Fruit fly (Drosophila melanogaster) whole organism, embryonic: ENCODE measurements around the gene CG16717.
A peak's percentile ranks its signal among the peaks of the same experiment; 100 is the strongest.

ENCODE experiments used
- Antp ChIP-seq: fragments of 200-800 bp; sonication (Bioruptor generic); optimal IDR thresholded peaks from 3 replicates; lab custom pipeline; 2016; ENCODE audit warnings: missing biosample characterization, missing genetic modification characterization
- B-H1 ChIP-seq: fragments of 200-800 bp; sonication (Bioruptor generic); IDR thresholded peaks from 3 replicates; pipeline ENCODE4 v1.3.6; 2022; ENCODE audit warnings: missing biosample characterization, missing genetic modification characterization
- BtbVII ChIP-seq: fragments of 200-800 bp; sonication (Bioruptor generic); optimal IDR thresholded peaks from 3 replicates; lab custom pipeline; 2017; ENCODE audit warnings: missing biosample characterization, mild to moderate bottlenecking, missing genetic modification characterization
- CG11560 ChIP-seq: fragments of 200-800 bp; sonication (Bioruptor generic); IDR thresholded peaks from 3 replicates; pipeline ENCODE4 v1.3.6; 2022; ENCODE audit warnings: missing biosample characterization, missing genetic modification characterization
- CG12659 ChIP-seq: fragments of 200-800 bp; sonication (Bioruptor generic); optimal IDR thresholded peaks from 3 replicates; lab custom pipeline; 2017; ENCODE audit warnings: mild to moderate bottlenecking, missing biosample characterization, missing genetic modification reagents, missing genetic modification characterization
- CG12769 ChIP-seq: fragments of 200-800 bp; sonication (Bioruptor generic); optimal IDR thresholded peaks from 2 replicates; lab custom pipeline; 2019; ENCODE audit warnings: missing biosample characterization, mild to moderate bottlenecking, missing genetic modification characterization, moderate library complexity
- CG13624 ChIP-seq: fragments of 200-800 bp; sonication (Bioruptor generic); optimal IDR thresholded peaks from 2 replicates; lab custom pipeline; 2016; ENCODE audit warnings: missing biosample characterization, missing genetic modification characterization
- CG13894 ChIP-seq: fragments of 200-800 bp; sonication (Bioruptor generic); optimal IDR thresholded peaks from 3 replicates; lab custom pipeline; 2018; ENCODE audit warnings: missing biosample characterization, mild to moderate bottlenecking, missing genetic modification characterization, moderate library complexity
- CG15269 ChIP-seq: fragments of 200-800 bp; sonication (Bioruptor generic); optimal IDR thresholded peaks from 2 replicates; lab custom pipeline; 2018; ENCODE audit warnings: missing biosample characterization, mild to moderate bottlenecking, missing genetic modification characterization, moderate library complexity
- CG1602 ChIP-seq: fragments of 200-800 bp; sonication (Bioruptor generic); optimal IDR thresholded peaks from 3 replicates; lab custom pipeline; 2016; ENCODE audit warnings: missing biosample characterization, missing genetic modification characterization
- CG16815 ChIP-seq: fragments of 200-800 bp; sonication (Bioruptor generic); optimal IDR thresholded peaks from 3 replicates; lab custom pipeline; 2017; ENCODE audit warnings: missing biosample characterization, mild to moderate bottlenecking, missing genetic modification characterization
- CG17359 ChIP-seq: fragments of 200-800 bp; sonication (Bioruptor generic); optimal IDR thresholded peaks from 3 replicates; lab custom pipeline; 2018; ENCODE audit warnings: missing biosample characterization, mild to moderate bottlenecking, missing genetic modification characterization, moderate library complexity
- CG17829 ChIP-seq: fragments of 200-800 bp; optimal IDR thresholded peaks from 2 replicates; lab custom pipeline; 2019; ENCODE audit warnings: missing biosample characterization, mild to moderate bottlenecking, missing genetic modification characterization, moderate library complexity
- CG18764 ChIP-seq: fragments of 200-800 bp; sonication (Bioruptor generic); optimal IDR thresholded peaks from 3 replicates; lab custom pipeline; 2016; ENCODE audit warnings: missing biosample characterization, missing genetic modification characterization
- CG2202 ChIP-seq: fragments of 200-800 bp; sonication (Bioruptor generic); optimal IDR thresholded peaks from 2 replicates; lab custom pipeline; 2018; ENCODE audit warnings: missing biosample characterization, mild to moderate bottlenecking, missing genetic modification characterization
- CG3995 ChIP-seq: fragments of 200-800 bp; sonication (Bioruptor generic); optimal IDR thresholded peaks from 3 replicates; lab custom pipeline; 2016; ENCODE audit warnings: missing biosample characterization, missing genetic modification characterization
- CG4404 ChIP-seq: fragments of 200-800 bp; sonication (Bioruptor generic); IDR thresholded peaks from 2 replicates; pipeline ENCODE4 v1.3.6; 2022; ENCODE audit warnings: missing biosample characterization, missing genetic modification characterization
- CG4617 ChIP-seq: fragments of 200-800 bp; sonication (Bioruptor generic); optimal IDR thresholded peaks from 3 replicates; lab custom pipeline; 2016; ENCODE audit warnings: missing biosample characterization, missing genetic modification characterization, borderline replicate concordance
- CG4820 ChIP-seq: fragments of 200-800 bp; sonication (Bioruptor generic); optimal IDR thresholded peaks from 3 replicates; lab custom pipeline; 2016; ENCODE audit warnings: missing biosample characterization, missing genetic modification characterization
- CG5245 ChIP-seq: fragments of 200-800 bp; sonication (Bioruptor generic); optimal IDR thresholded peaks from 3 replicates; lab custom pipeline; 2016; ENCODE audit warnings: missing biosample characterization, missing genetic modification characterization
- CG7556 ChIP-seq: fragments of 200-800 bp; sonication (Bioruptor generic); optimal IDR thresholded peaks from 2 replicates; lab custom pipeline; 2017; ENCODE audit warnings: missing biosample characterization, mild to moderate bottlenecking, missing genetic modification characterization
- CG7786 ChIP-seq: fragments of 200-800 bp; sonication (Bioruptor generic); optimal IDR thresholded peaks from 2 replicates; lab custom pipeline; 2016; ENCODE audit warnings: missing biosample characterization, missing genetic modification characterization
- CG8281 ChIP-seq: fragments of 200-800 bp; sonication (Bioruptor generic); optimal IDR thresholded peaks from 2 replicates; lab custom pipeline; 2018; ENCODE audit warnings: missing biosample characterization, mild to moderate bottlenecking, missing genetic modification characterization, moderate library complexity
- CG8359 ChIP-seq: fragments of 200-800 bp; sonication (Bioruptor generic); optimal IDR thresholded peaks from 2 replicates; lab custom pipeline; 2017; ENCODE audit warnings: missing biosample characterization, mild to moderate bottlenecking, missing genetic modification characterization, borderline replicate concordance
- CG8388 ChIP-seq: fragments of 200-800 bp; sonication (Bioruptor generic); optimal IDR thresholded peaks from 2 replicates; lab custom pipeline; 2019; ENCODE audit warnings: missing biosample characterization, mild to moderate bottlenecking, missing genetic modification characterization, moderate library complexity
- CrebB ChIP-seq: fragments of 200-800 bp; sonication (Bioruptor generic); optimal IDR thresholded peaks from 3 replicates; lab custom pipeline; 2018; ENCODE audit warnings: missing biosample characterization, mild to moderate bottlenecking, missing genetic modification characterization
- D19A ChIP-seq: fragments of 200-800 bp; optimal IDR thresholded peaks from 3 replicates; lab custom pipeline; 2019; ENCODE audit warnings: missing biosample characterization, mild to moderate bottlenecking, missing genetic modification characterization, moderate library complexity
- E2f2 ChIP-seq: fragments of 200-800 bp; sonication (Bioruptor generic); IDR thresholded peaks from 2 replicates; pipeline ENCODE4 v1.3.6; 2022; ENCODE audit warnings: missing biosample characterization, missing genetic modification characterization
- Eip74EF ChIP-seq, 2 experiments: fragments of 200-800 bp in 1 of 2; fragments of >200 bp in 1 of 2; sonication (Bioruptor generic) in 1 of 2; optimal IDR thresholded peaks; 2 replicates each; lab custom pipeline; 2017 to 2019; ENCODE audit warnings: missing biosample characterization in 2 of 2, missing genetic modification characterization in 2 of 2, mild to moderate bottlenecking in 1 of 2, moderate library complexity in 1 of 2
- GATAe ChIP-seq: fragments of 200-800 bp; sonication (Bioruptor generic); conservative IDR thresholded peaks from 2 replicates; pipeline ENCODE4 v1.3.6; 2022; ENCODE audit warnings: missing biosample characterization, missing genetic modification characterization
- NK7.1 ChIP-seq: fragments of 200-800 bp; sonication (Bioruptor generic); optimal IDR thresholded peaks from 3 replicates; lab custom pipeline; 2016; ENCODE audit warnings: missing biosample characterization, missing genetic modification characterization
- Rx ChIP-seq: fragments of 200-800 bp; sonication (Bioruptor generic); IDR thresholded peaks from 2 replicates; pipeline ENCODE4 v1.3.6; 2022; ENCODE audit warnings: missing biosample characterization, missing genetic modification characterization
- Ssrp ChIP-seq: fragments of 200-800 bp; sonication (Bioruptor generic); optimal IDR thresholded peaks from 2 replicates; lab custom pipeline; 2018; ENCODE audit warnings: missing biosample characterization, mild to moderate bottlenecking, missing genetic modification characterization, moderate library complexity
- al ChIP-seq: fragments of 200-800 bp; sonication (Bioruptor generic); IDR thresholded peaks from 2 replicates; pipeline ENCODE4 v1.3.6; 2022; ENCODE audit warnings: missing biosample characterization, missing genetic modification characterization
- bab2 ChIP-seq: fragments of 200-800 bp; sonication (Bioruptor generic); optimal IDR thresholded peaks from 2 replicates; lab custom pipeline; 2016; ENCODE audit warnings: missing biosample characterization, missing genetic modification characterization
- corto ChIP-seq: fragments of 200-800 bp; sonication (Bioruptor generic); optimal IDR thresholded peaks from 2 replicates; lab custom pipeline; 2016; ENCODE audit warnings: missing biosample characterization, mild to moderate bottlenecking, missing genetic modification characterization, moderate library complexity
- crp ChIP-seq, 2 experiments: fragments of 200-800 bp; sonication (Bioruptor generic); optimal IDR thresholded peaks; 2 replicates in 1 of 2; 3 replicates in 1 of 2; lab custom pipeline; 2017; ENCODE audit warnings: missing biosample characterization in 2 of 2, missing genetic modification characterization in 2 of 2, mild to moderate bottlenecking in 1 of 2, moderate library complexity in 1 of 2
- grn ChIP-seq: fragments of 200-800 bp; sonication (Bioruptor generic); optimal IDR thresholded peaks from 3 replicates; lab custom pipeline; 2017; ENCODE audit warnings: missing biosample characterization, missing genetic modification characterization
- gt ChIP-seq: fragments of 200-800 bp; sonication (Bioruptor generic); IDR thresholded peaks from 2 replicates; pipeline ENCODE4 v1.3.6; 2022; ENCODE audit warnings: missing biosample characterization, missing genetic modification characterization
- hb ChIP-seq: fragments of 200-800 bp; sonication (Bioruptor generic); IDR thresholded peaks from 3 replicates; pipeline ENCODE4 v1.3.6; 2022; ENCODE audit warnings: missing biosample characterization, missing genetic modification characterization; ENCODE audit not compliant: partially characterized antibody
- nerfin-1 ChIP-seq: fragments of 200-800 bp; sonication (Bioruptor generic); optimal IDR thresholded peaks from 3 replicates; lab custom pipeline; 2019; ENCODE audit warnings: missing biosample characterization, mild to moderate bottlenecking, missing genetic modification characterization, moderate library complexity
- nom ChIP-seq: fragments of 200-800 bp; sonication (Bioruptor generic); optimal IDR thresholded peaks from 2 replicates; lab custom pipeline; 2017; ENCODE audit warnings: missing biosample characterization, missing genetic modification characterization, mild to moderate bottlenecking, moderate library complexity, missing genetic modification reagents
- pfk ChIP-seq: fragments of 200-800 bp; sonication (Bioruptor generic); optimal IDR thresholded peaks from 2 replicates; lab custom pipeline; 2018; ENCODE audit warnings: missing biosample characterization, mild to moderate bottlenecking, missing genetic modification characterization, moderate library complexity
- row ChIP-seq: fragments of 200-800 bp; sonication (Bioruptor generic); IDR thresholded peaks from 3 replicates; pipeline ENCODE4 v1.3.6; 2022; ENCODE audit warnings: missing biosample characterization, missing genetic modification characterization
- sd ChIP-seq: fragments of 200-800 bp; sonication (Bioruptor generic); optimal IDR thresholded peaks from 3 replicates; lab custom pipeline; 2018; ENCODE audit warnings: missing biosample characterization, mild to moderate bottlenecking, missing genetic modification characterization, moderate library complexity
- slp2 ChIP-seq: fragments of 200-800 bp; sonication (Bioruptor generic); optimal IDR thresholded peaks from 2 replicates; lab custom pipeline; 2016; ENCODE audit warnings: missing biosample characterization, missing genetic modification characterization
- tin ChIP-seq: fragments of 200-800 bp; sonication (Bioruptor generic); optimal IDR thresholded peaks from 3 replicates; lab custom pipeline; 2016; ENCODE audit warnings: missing biosample characterization, missing genetic modification characterization
- trem ChIP-seq: fragments of 200-800 bp; optimal IDR thresholded peaks from 3 replicates; lab custom pipeline; 2019; ENCODE audit warnings: missing biosample characterization, mild to moderate bottlenecking, missing genetic modification characterization, moderate library complexity
- wor ChIP-seq: fragments of 200-800 bp; sonication (Bioruptor generic); IDR thresholded peaks from 2 replicates; pipeline ENCODE4 v1.3.6; 2022; ENCODE audit warnings: missing biosample characterization, missing genetic modification characterization
- zen2 ChIP-seq: fragments of 200-800 bp; sonication (Bioruptor generic); IDR thresholded peaks from 3 replicates; pipeline ENCODE4 v1.3.6; 2022; ENCODE audit warnings: missing biosample characterization, missing genetic modification characterization; ENCODE audit not compliant: partially characterized antibody

CG16717 gene

dm6 chr3L:9678007-9678497 lies 949 bp upstream of the CG16717 start (continued):
- TF ChIP-seq CG4820 (GFP tag; lab: Kevin White, UChicago) (no peak), hb (no peak), CG12769 (tag; lab: Kevin White, UChicago) (no peak), CG1602 (no peak), wor (GFP tag; lab: Robert Waterston, UW) (no peak), CG8388 (GFP tag; lab: Kevin White, UChicago) (peak; percentile 68), Eip74EF (GFP tag; optimal IDR thresholded peaks at IDR 0.05; lab: Kevin White, UChicago) (peak in 1 of 2 experiments; percentile 54), CG15269 (tag; lab: Kevin White, UChicago) (no peak), gt (GFP tag; lab: Robert Waterston, UW) (no peak), Antp (peak; percentile 3), pfk (no peak), B-H1 (GFP tag; lab: Robert Waterston, UW) (no peak), Ssrp (tag; lab: Kevin White, UChicago) (peak; percentile 8), GATAe (GFP tag; lab: Robert Waterston, UW) (no peak), CG8359 (GFP tag; lab: Kevin White, UChicago) (no peak), CrebB (tag; lab: Kevin White, UChicago) (no peak), CG16815 (GFP tag; lab: Kevin White, UChicago) (no peak), zen2 (GFP tag; lab: Robert Waterston, UW) (no peak), CG4617 (GFP tag; lab: Kevin White, UChicago) (no peak), CG18764 (GFP tag; lab: Kevin White, UChicago) (no peak), CG12659 (GFP tag; lab: Kevin White, UChicago) (no peak), CG2202 (tag; lab: Kevin White, UChicago) (no peak), E2f2 (GFP tag; lab: Robert Waterston, UW) (no peak), grn (GFP tag; lab: Kevin White, UChicago) (no peak), sd (tag; lab: Kevin White, UChicago) (peak; percentile 20), CG7556 (no peak), CG3995 (GFP tag; lab: Kevin White, UChicago) (no peak), al (GFP tag; lab: Robert Waterston, UW) (no peak), bab2 (no peak), BtbVII (no peak), tin (GFP tag; lab: Kevin White, UChicago) (no peak), nerfin-1 (tag; lab: Kevin White, UChicago) (peak; percentile 9), CG17359 (tag; lab: Kevin White, UChicago) (no peak), CG13624 (GFP tag; lab: Kevin White, UChicago) (no peak), NK7.1 (GFP tag; lab: Kevin White, UChicago) (no peak), D19A (tag; lab: Kevin White, UChicago) (no peak), CG13894 (tag; lab: Kevin White, UChicago) (no peak), slp2 (no peak), CG8281 (tag; lab: Kevin White, UChicago) (no peak), row (GFP tag; lab: Robert Waterston, UW) (peak; percentile 43; the same call in 1 of the 3 replicates), trem (tag; lab: Kevin White, UChicago) (no peak), corto (no peak), Rx (no peak), crp (GFP tag; optimal IDR thresholded peaks at IDR 0.05; lab: Kevin White, UChicago) (no peak), CG17829 (no peak), CG7786 (GFP tag; lab: Kevin White, UChicago) (no peak), CG11560 (tag; lab: Robert Waterston, UW) (no peak), nom (GFP tag; lab: Kevin White, UChicago) (peak; percentile 19), CG4404 (GFP tag; lab: Robert Waterston, UW) (no peak), CG5245 (GFP tag; lab: Kevin White, UChicago) (no peak)
